Fruit fly (Drosophila melanogaster): ENCODE measurements around the gene CG3156.

Gene CG3156

dm6 chrX:522357-523043 is 34.8 kb downstream of the CG3156 start (continued):
- peak; percentile 73 for TF ChIP-seq Mes4 (GFP tag; optimal IDR thresholded peaks at IDR 0.05)
- peak; percentile 92 for TF ChIP-seq HmgZ (tag; optimal IDR thresholded peaks at IDR 0.05)
- TF ChIP-seq CG11696 (GFP tag; IDR thresholded peaks at IDR 0.05) = peak; percentile 63
- peak; percentile 52 for TF ChIP-seq CG4820 (GFP tag; optimal IDR thresholded peaks at IDR 0.05)
- peak; percentile 66 for TF ChIP-seq ewg (GFP tag; optimal IDR thresholded peaks at IDR 0.05)
- no peak for TF ChIP-seq CG6791 (GFP tag; IDR thresholded peaks at IDR 0.05; ENCODE audit: partially characterized antibody)
- TF ChIP-seq CG30020 (tag; optimal IDR thresholded peaks at IDR 0.05) = no peak
- peak; percentile 74 for TF ChIP-seq CG11504 (tag; optimal IDR thresholded peaks at IDR 0.05)
- TF ChIP-seq Atf6 (GFP tag; IDR thresholded peaks at IDR 0.05) = peak; percentile 84
- TF ChIP-seq ken (GFP tag; IDR thresholded peaks at IDR 0.05) = peak; percentile 88
- peak; percentile 71 for TF ChIP-seq CG12744 (GFP tag; optimal IDR thresholded peaks at IDR 0.05)
- TF ChIP-seq pita (GFP tag; optimal IDR thresholded peaks at IDR 0.05) = no peak
- TF ChIP-seq pum (GFP tag; optimal IDR thresholded peaks at IDR 0.05) = peak; percentile 85
- 0 out of 2 replicates have a peak, but pooled peaks have one; percentile 36 for TF ChIP-seq esg (GFP tag; conservative IDR thresholded peaks at IDR 0.05)
- no peak for TF ChIP-seq CG17186 (GFP tag; optimal IDR thresholded peaks at IDR 0.05)
- TF ChIP-seq Adf1 (GFP tag; IDR thresholded peaks at IDR 0.05) = peak; percentile 44; the same call in 1 of the 2 replicates
- TF ChIP-seq ems (GFP tag; optimal IDR thresholded peaks at IDR 0.05) = peak; percentile 79
- no peak for TF ChIP-seq Nf-YA (GFP tag; IDR thresholded peaks at IDR 0.05)
- TF ChIP-seq hth (optimal IDR thresholded peaks at IDR 0.05) = no peak
- TF ChIP-seq Asciz (GFP tag; optimal IDR thresholded peaks at IDR 0.05) = peak; percentile 67
- TF ChIP-seq CG10462 (GFP tag; optimal IDR thresholded peaks at IDR 0.05) = peak; percentile 20
- peak; percentile 83 for TF ChIP-seq maf-S (GFP tag; optimal IDR thresholded peaks at IDR 0.05)
- peak; percentile 75 for TF ChIP-seq CG5953 (GFP tag; IDR thresholded peaks at IDR 0.05)
- TF ChIP-seq Elba2 (GFP tag; optimal IDR thresholded peaks at IDR 0.05) = no peak
- peak; percentile 16 for TF ChIP-seq CG15601 (tag; optimal IDR thresholded peaks at IDR 0.05)
- TF ChIP-seq Med (GFP tag) = peak; percentile 99
- TF ChIP-seq CG32772 (GFP tag; IDR thresholded peaks at IDR 0.05) = peak; percentile 71
- TF ChIP-seq kni (GFP tag; optimal IDR thresholded peaks at IDR 0.05) = peak; percentile 74
- TF ChIP-seq lola (GFP tag; optimal IDR thresholded peaks at IDR 0.05) = peak in 1 of 3 experiments; percentile 4
- peak; percentile 57; the same call in 1 of the 2 replicates for TF ChIP-seq klu (GFP tag; IDR thresholded peaks at IDR 0.05)
- TF ChIP-seq tll (GFP tag; optimal IDR thresholded peaks at IDR 0.05) = no peak
- no peak for TF ChIP-seq insv (GFP tag; optimal IDR thresholded peaks at IDR 0.05)
- TF ChIP-seq peb (GFP tag; IDR thresholded peaks at IDR 0.05) = peak; percentile 72
- peak; percentile 37 for TF ChIP-seq corto (GFP tag; optimal IDR thresholded peaks at IDR 0.05)
- no peak for TF ChIP-seq jigr1 (GFP tag; IDR thresholded peaks at IDR 0.05)
- TF ChIP-seq grn (GFP tag; optimal IDR thresholded peaks at IDR 0.05) = peak; percentile 32
- TF ChIP-seq CG6272 (GFP tag; IDR thresholded peaks at IDR 0.05) = no peak
- peak; percentile 87 for TF ChIP-seq CG9817 (tag; optimal IDR thresholded peaks at IDR 0.05)
- TF ChIP-seq Neu2 (GFP tag; optimal IDR thresholded peaks at IDR 0.05; ENCODE audit: borderline replicate concordance) = no peak
- no peak; the same call in 1 of the 2 replicates for TF ChIP-seq GATAe (GFP tag; conservative IDR thresholded peaks at IDR 0.05)
- no peak for TF ChIP-seq trem (tag; optimal IDR thresholded peaks at IDR 0.05)
- TF ChIP-seq CG18599 (GFP tag; optimal IDR thresholded peaks at IDR 0.05) = peak; percentile 94
- TF ChIP-seq CG30403 (GFP tag; optimal IDR thresholded peaks at IDR 0.05) = peak; percentile 87
- TF ChIP-seq zfh1 (GFP tag; IDR thresholded peaks at IDR 0.05) = peak; percentile 90
- peak; percentile 75 for TF ChIP-seq Dip3 (GFP tag; optimal IDR thresholded peaks at IDR 0.05)
- TF ChIP-seq yki (optimal IDR thresholded peaks at IDR 0.05) = no peak
- peak; percentile 89 for TF ChIP-seq CG15479 (GFP tag; optimal IDR thresholded peaks at IDR 0.05)
- TF ChIP-seq CG7357 (GFP tag; IDR thresholded peaks at IDR 0.05) = no peak
- TF ChIP-seq E2f2 (GFP tag; IDR thresholded peaks at IDR 0.05) = peak; percentile 49; the same call in 1 of the 2 replicates
- TF ChIP-seq CG13123 (GFP tag; optimal IDR thresholded peaks at IDR 0.05) = peak; percentile 67

All from whole organism, embryonic.